Fruit fly (Drosophila melanogaster) whole organism, embryonic: ENCODE results near the gene IntS10.
A peak's percentile ranks its signal among the peaks of the same experiment; 100 is the strongest.

ENCODE experiments used
- CG10321 ChIP-seq: fragments of 200-800 bp; sonication (Bioruptor generic); IDR thresholded peaks from 2 replicates; pipeline ENCODE4 v1.3.6; 2022; ENCODE audit warnings: missing biosample characterization, missing genetic modification characterization
- CG11560 ChIP-seq: fragments of 200-800 bp; sonication (Bioruptor generic); IDR thresholded peaks from 3 replicates; pipeline ENCODE4 v1.3.6; 2022; ENCODE audit warnings: missing biosample characterization, missing genetic modification characterization
- CG12219 ChIP-seq: fragments of 200-800 bp; sonication (Bioruptor generic); optimal IDR thresholded peaks from 3 replicates; lab custom pipeline; 2018; ENCODE audit warnings: missing biosample characterization, mild to moderate bottlenecking, missing genetic modification characterization
- CG1233 ChIP-seq: fragments of 200-800 bp; sonication (Bioruptor generic); optimal IDR thresholded peaks from 4 replicates; lab custom pipeline; 2018; ENCODE audit warnings: missing biosample characterization, mild to moderate bottlenecking, missing genetic modification characterization
- CG1529 ChIP-seq: fragments of 200-800 bp; sonication (Bioruptor generic); optimal IDR thresholded peaks from 3 replicates; lab custom pipeline; 2018; ENCODE audit warnings: missing biosample characterization, missing genetic modification characterization
- CG16815 ChIP-seq: fragments of 200-800 bp; sonication (Bioruptor generic); optimal IDR thresholded peaks from 3 replicates; lab custom pipeline; 2017; ENCODE audit warnings: missing biosample characterization, mild to moderate bottlenecking, missing genetic modification characterization
- CG2678 ChIP-seq: fragments of 200-800 bp; sonication (Bioruptor generic); optimal IDR thresholded peaks from 3 replicates; lab custom pipeline; 2019; ENCODE audit warnings: missing biosample characterization, mild to moderate bottlenecking, missing genetic modification characterization, moderate library complexity
- CG4617 ChIP-seq: fragments of 200-800 bp; sonication (Bioruptor generic); optimal IDR thresholded peaks from 3 replicates; lab custom pipeline; 2016; ENCODE audit warnings: missing biosample characterization, missing genetic modification characterization, borderline replicate concordance
- CG4707 ChIP-seq: fragments of 200-800 bp; sonication (Bioruptor generic); optimal IDR thresholded peaks from 2 replicates; lab custom pipeline; 2018; ENCODE audit warnings: missing biosample characterization, mild to moderate bottlenecking, missing genetic modification characterization, moderate library complexity
- CG4730 ChIP-seq: fragments of 200-800 bp; sonication (Bioruptor generic); IDR thresholded peaks from 2 replicates; pipeline ENCODE4 v1.3.6; 2022; ENCODE audit warnings: missing biosample characterization, missing genetic modification characterization
- CG9727 ChIP-seq: fragments of 200-800 bp; sonication (Bioruptor generic); optimal IDR thresholded peaks from 3 replicates; lab custom pipeline; 2017; ENCODE audit warnings: missing biosample characterization, mild to moderate bottlenecking, missing genetic modification characterization
- CG9876 ChIP-seq: fragments of 200-800 bp; sonication (Bioruptor generic); optimal IDR thresholded peaks from 2 replicates; lab custom pipeline; 2016; ENCODE audit warnings: missing biosample characterization, missing genetic modification characterization
- D ChIP-seq, 2 experiments: fragments of 200-800 bp in 1 of 2; fragments of >200 bp in 1 of 2; sonication (Bioruptor generic) in 1 of 2; optimal IDR thresholded peaks; 2 replicates in 1 of 2; 3 replicates in 1 of 2; lab custom pipeline; 2017; ENCODE audit warnings: mild to moderate bottlenecking in 1 of 2, missing biosample characterization in 1 of 2, missing genetic modification characterization in 1 of 2, missing genetic modification reagents in 1 of 2
- Dek ChIP-seq: fragments of 200-800 bp; sonication (Bioruptor generic); optimal IDR thresholded peaks from 3 replicates; lab custom pipeline; 2019; ENCODE audit warnings: missing biosample characterization, mild to moderate bottlenecking, missing genetic modification characterization, moderate library complexity
- Dp ChIP-seq: fragments of 200-800 bp; sonication (Bioruptor generic); optimal IDR thresholded peaks from 2 replicates; lab custom pipeline; 2018; ENCODE audit warnings: missing biosample characterization, mild to moderate bottlenecking, missing genetic modification characterization, moderate library complexity
- Ets97D ChIP-seq: fragments of 200-800 bp; sonication (Bioruptor generic); optimal IDR thresholded peaks from 3 replicates; lab custom pipeline; 2016; ENCODE audit warnings: missing biosample characterization, missing genetic modification characterization
- Gsc ChIP-seq: fragments of 200-800 bp; sonication (Bioruptor generic); IDR thresholded peaks from 2 replicates; pipeline ENCODE4 v1.3.6; 2022; ENCODE audit warnings: missing biosample characterization, missing genetic modification characterization
- Hr3 ChIP-seq: fragments of 200-800 bp; sonication (Bioruptor generic); optimal IDR thresholded peaks from 3 replicates; lab custom pipeline; 2016; ENCODE audit warnings: missing biosample characterization, missing genetic modification characterization
- MESR4 ChIP-seq: fragments of 200-800 bp; sonication (Bioruptor generic); optimal IDR thresholded peaks from 2 replicates; lab custom pipeline; 2018; ENCODE audit warnings: missing biosample characterization, mild to moderate bottlenecking, missing genetic modification characterization, moderate library complexity
- MTF-1 ChIP-seq: fragments of 200-800 bp; sonication (Bioruptor generic); optimal IDR thresholded peaks from 2 replicates; lab custom pipeline; 2018; ENCODE audit warnings: missing biosample characterization, mild to moderate bottlenecking, missing genetic modification characterization, borderline replicate concordance
- Mad ChIP-seq: fragments of 200-800 bp; sonication (Bioruptor generic); optimal IDR thresholded peaks from 2 replicates; lab custom pipeline; 2016; ENCODE audit warnings: missing biosample characterization, missing genetic modification characterization
- Optix ChIP-seq: fragments of 200-800 bp; sonication (Bioruptor generic); IDR thresholded peaks from 3 replicates; pipeline ENCODE4 v1.3.6; 2022; ENCODE audit warnings: missing biosample characterization, missing genetic modification characterization
- Ptx1 ChIP-seq: fragments of 200-800 bp; sonication (Bioruptor generic); IDR thresholded peaks from 2 replicates; pipeline ENCODE4 v1.3.6; 2022; ENCODE audit warnings: missing biosample characterization, missing genetic modification characterization
- Sry-δ ChIP-seq: fragments of 200-800 bp; sonication (Bioruptor generic); optimal IDR thresholded peaks from 2 replicates; lab custom pipeline; 2016; ENCODE audit warnings: missing biosample characterization, missing genetic modification characterization
- TFAM ChIP-seq: fragments of 200-800 bp; sonication (Bioruptor generic); optimal IDR thresholded peaks from 2 replicates; lab custom pipeline; 2017; ENCODE audit warnings: missing biosample characterization, missing genetic modification characterization, inconsistent platforms
- Usf ChIP-seq: fragments of 200-800 bp; sonication (Bioruptor generic); optimal IDR thresholded peaks from 2 replicates; lab custom pipeline; 2017; ENCODE audit warnings: missing genotype, missing biosample characterization, missing genetic modification characterization
- al ChIP-seq: fragments of 200-800 bp; sonication (Bioruptor generic); IDR thresholded peaks from 2 replicates; pipeline ENCODE4 v1.3.6; 2022; ENCODE audit warnings: missing biosample characterization, missing genetic modification characterization
- crp ChIP-seq, 2 experiments: fragments of 200-800 bp; sonication (Bioruptor generic); optimal IDR thresholded peaks; 2 replicates in 1 of 2; 3 replicates in 1 of 2; lab custom pipeline; 2017; ENCODE audit warnings: missing biosample characterization in 2 of 2, missing genetic modification characterization in 2 of 2, mild to moderate bottlenecking in 1 of 2, moderate library complexity in 1 of 2
- esg ChIP-seq: fragments of 200-800 bp; sonication (Bioruptor generic); conservative IDR thresholded peaks from 2 replicates; pipeline ENCODE4 v1.3.6; 2022; ENCODE audit warnings: missing biosample characterization, missing genetic modification characterization
- ham ChIP-seq: fragments of 200-800 bp; sonication (Bioruptor generic); IDR thresholded peaks from 2 replicates; pipeline ENCODE4 v1.3.6; 2022; ENCODE audit warnings: missing biosample characterization, missing genetic modification characterization
- hbn ChIP-seq: fragments of 200-800 bp; sonication (Bioruptor generic); IDR thresholded peaks from 2 replicates; pipeline ENCODE4 v1.3.6; 2022; ENCODE audit warnings: missing biosample characterization, missing genetic modification characterization; ENCODE audit not compliant: partially characterized antibody
- her ChIP-seq: fragments of 200-800 bp; sonication (Bioruptor generic); optimal IDR thresholded peaks from 2 replicates; lab custom pipeline; 2016; ENCODE audit warnings: missing biosample characterization, missing genetic modification characterization
- hkb ChIP-seq, 2 experiments: fragments of 200-800 bp in 1 of 2; fragments of >200 bp in 1 of 2; sonication (Bioruptor generic) in 1 of 2; IDR thresholded peaks in 1 of 2; optimal IDR thresholded peaks in 1 of 2; 2 replicates each; pipeline versions ENCODE4 v1.3.6 to Lab custom; 2017 to 2022; ENCODE audit warnings: missing biosample characterization in 1 of 2, missing genetic modification characterization in 1 of 2
- knrl ChIP-seq: fragments of 200-800 bp; sonication (Bioruptor generic); IDR thresholded peaks from 3 replicates; pipeline ENCODE4 v1.3.6; 2022; ENCODE audit warnings: missing biosample characterization, missing genetic modification characterization; ENCODE audit not compliant: partially characterized antibody
- lilli ChIP-seq: fragments of 200-800 bp; sonication (Bioruptor generic); optimal IDR thresholded peaks from 3 replicates; lab custom pipeline; 2016; ENCODE audit warnings: missing biosample characterization, missing genetic modification characterization
- mld ChIP-seq: fragments of 200-800 bp; sonication (Bioruptor generic); IDR thresholded peaks from 3 replicates; pipeline ENCODE4 v1.3.6; 2022; ENCODE audit warnings: missing biosample characterization, missing genetic modification characterization; ENCODE audit not compliant: partially characterized antibody
- nerfin-2 ChIP-seq: fragments of 200-800 bp; sonication (Bioruptor generic); IDR thresholded peaks from 2 replicates; pipeline ENCODE4 v1.3.6; 2022; ENCODE audit warnings: missing biosample characterization, missing genetic modification characterization; ENCODE audit not compliant: partially characterized antibody
- nom ChIP-seq: fragments of 200-800 bp; sonication (Bioruptor generic); optimal IDR thresholded peaks from 2 replicates; lab custom pipeline; 2017; ENCODE audit warnings: missing biosample characterization, missing genetic modification characterization, mild to moderate bottlenecking, moderate library complexity, missing genetic modification reagents
- psq ChIP-seq: fragments of 200-800 bp; sonication (Bioruptor generic); optimal IDR thresholded peaks from 2 replicates; lab custom pipeline; 2017; ENCODE audit warnings: missing biosample characterization, missing genetic modification characterization
- rib ChIP-seq: fragments of 200-800 bp; sonication (Bioruptor generic); IDR thresholded peaks from 2 replicates; pipeline ENCODE4 v1.3.6; 2022; ENCODE audit warnings: missing biosample characterization, missing genetic modification characterization
- sc ChIP-seq, 3 experiments: fragments of >200 bp in 2 of 3; fragments of 200-800 bp in 1 of 3; sonication (Bioruptor generic) in 1 of 3; optimal IDR thresholded peaks; 2 replicates in 2 of 3; 3 replicates in 1 of 3; lab custom pipeline; 2017; ENCODE audit warnings: mild to moderate bottlenecking in 1 of 3, missing biosample characterization in 1 of 3, missing genetic modification characterization in 1 of 3, missing genetic modification reagents in 1 of 3
- schlank ChIP-seq: fragments of 200-800 bp; sonication (Bioruptor generic); optimal IDR thresholded peaks from 2 replicates; lab custom pipeline; 2018; ENCODE audit warnings: missing biosample characterization, mild to moderate bottlenecking, missing genetic modification characterization
- stc ChIP-seq: fragments of 200-800 bp; sonication (Bioruptor generic); IDR thresholded peaks from 2 replicates; pipeline ENCODE4 v1.3.6; 2022; ENCODE audit warnings: missing biosample characterization, missing genetic modification characterization
- tup ChIP-seq: fragments of 200-800 bp; sonication (Bioruptor generic); optimal IDR thresholded peaks from 2 replicates; lab custom pipeline; 2016; ENCODE audit warnings: missing biosample characterization, mild to moderate bottlenecking, missing genetic modification characterization, moderate library complexity
- vfl ChIP-seq: fragments of 200-800 bp; sonication (Bioruptor generic); optimal IDR thresholded peaks from 2 replicates; lab custom pipeline; 2016; ENCODE audit warnings: missing biosample characterization, missing genetic modification characterization

Gene IntS10

dm6 chr3L:3802677-3803076 lies 3.8 kb upstream of the IntS10 start (continued):
- TF ChIP-seq crp (GFP tag; optimal IDR thresholded peaks at IDR 0.05; lab: Kevin White, UChicago) (peak in 1 of 2 experiments; percentile 8), schlank (tag; lab: Kevin White, UChicago) (peak; percentile 76), stc (GFP tag; lab: Robert Waterston, UW) (0 out of 2 replicates have a peak, but pooled peaks have one; percentile 34), Optix (peak; percentile 58; the same call in 2 of the 3 replicates), ham (GFP tag; lab: Robert Waterston, UW) (no peak), rib (peak; percentile 71; the same call in 1 of the 2 replicates), lilli (peak; percentile 90), MTF-1 (GFP tag; lab: Kevin White, UChicago) (no peak), Sry-δ (peak; percentile 21), hbn (GFP tag; lab: Robert Waterston, UW) (no peak), nerfin-2 (GFP tag; lab: Robert Waterston, UW) (no peak), Mad (GFP tag; lab: Kevin White, UChicago) (peak; percentile 59), CG2678 (tag; lab: Kevin White, UChicago) (peak; percentile 76), nom (GFP tag; lab: Kevin White, UChicago) (no peak), CG9876 (GFP tag; lab: Kevin White, UChicago) (peak; percentile 51), esg (GFP tag; lab: Robert Waterston, UW) (peak; percentile 75), Dp (GFP tag; lab: Kevin White, UChicago) (no peak), Dek (tag; lab: Kevin White, UChicago) (peak; percentile 79), MESR4 (GFP tag; lab: Kevin White, UChicago) (no peak), mld (no peak), CG1529 (peak; percentile 26), her (GFP tag; lab: Kevin White, UChicago) (peak; percentile 82), hkb (optimal IDR thresholded peaks at IDR 0.05; lab: Kevin White, UChicago) (no peak), hkb (GFP tag; IDR thresholded peaks at IDR 0.05; lab: Robert Waterston, UW) (peak; percentile 87), CG12219 (GFP tag; lab: Kevin White, UChicago) (peak; percentile 78), CG1233 (GFP tag; lab: Kevin White, UChicago) (peak; percentile 67), tup (GFP tag; lab: Kevin White, UChicago) (peak; percentile 71), Hr3 (GFP tag; lab: Kevin White, UChicago) (peak; percentile 56), TFAM (no peak), Ptx1 (GFP tag; lab: Robert Waterston, UW) (peak; percentile 84), CG4707 (GFP tag; lab: Kevin White, UChicago) (peak; percentile 21), vfl (GFP tag; lab: Kevin White, UChicago) (peak; percentile 41), al (GFP tag; lab: Robert Waterston, UW) (peak; percentile 53; the same call in 1 of the 2 replicates), CG16815 (GFP tag; lab: Kevin White, UChicago) (peak; percentile 14), CG4617 (GFP tag; lab: Kevin White, UChicago) (no peak), CG11560 (tag; lab: Robert Waterston, UW) (0 out of 3 replicates have a peak, but pooled peaks have one; percentile 45), knrl (GFP tag; lab: Robert Waterston, UW) (no peak), Usf (no peak), CG9727 (GFP tag; lab: Kevin White, UChicago) (peak; percentile 79), D (optimal IDR thresholded peaks at IDR 0.05; lab: Kevin White, UChicago) (no peak), D (GFP tag; optimal IDR thresholded peaks at IDR 0.05; lab: Kevin White, UChicago) (peak; percentile 15), Gsc (no peak), psq (GFP tag; lab: Kevin White, UChicago) (no peak), CG4730 (peak; percentile 62), CG10321 (GFP tag; lab: Robert Waterston, UW) (0 out of 2 replicates have a peak, but pooled peaks have one; percentile 25), sc (optimal IDR thresholded peaks at IDR 0.05; lab: Kevin White, UChicago) (no peak), sc (GFP tag; optimal IDR thresholded peaks at IDR 0.05; lab: Kevin White, UChicago) (peak; percentile 3), Ets97D (GFP tag; lab: Kevin White, UChicago) (peak; percentile 13)
